Fruit fly (Drosophila melanogaster): ENCODE results near the gene aop.

- TF ChIP-seq usp (GFP tag; optimal IDR thresholded peaks at IDR 0.05) (no peak), OdsH (GFP tag; optimal IDR thresholded peaks at IDR 0.05) (no peak), h (GFP tag; optimal IDR thresholded peaks at IDR 0.05) (no peak)
Measured at dm6 chr2L:2185373-2185772, 6.8 kb upstream of the aop start.
